Fruit fly (Drosophila melanogaster): ENCODE measurements around the gene Gem4b.

DNA sequence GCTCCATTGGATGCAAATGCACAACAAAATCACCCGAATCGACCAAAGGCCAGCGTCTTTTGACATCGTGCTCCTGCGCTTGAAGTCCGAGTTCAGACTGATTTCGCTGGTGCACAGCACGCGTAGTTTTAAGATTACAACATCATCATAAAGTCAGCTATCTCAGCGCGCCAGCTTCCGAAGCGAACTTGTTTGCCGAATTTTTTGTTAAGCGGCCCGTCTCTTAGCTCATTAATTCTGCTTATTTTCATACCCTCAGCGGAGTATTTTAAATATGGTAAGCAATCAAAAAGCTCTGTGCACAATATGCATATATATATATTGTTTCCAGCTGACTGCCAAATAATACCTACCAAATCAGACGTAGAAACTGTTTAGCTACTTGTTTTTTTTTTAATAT, 30.6 kb downstream of the Gem4b start, which contains the start of gene CG6414:
- TF ChIP-seq psq (optimal IDR thresholded peaks at IDR 0.05) (no peak), Sin3A (optimal IDR thresholded peaks at IDR 0.05) (no peak)
